Worm (Caenorhabditis elegans) whole organism, young adult: ENCODE measurements around the gene secs-1.

Experiments
- B0261.1 ChIP-seq: sonication (generic microtip); optimal IDR thresholded peaks from 2 replicates; lab custom pipeline; 2016; ENCODE audit warnings: mild to moderate bottlenecking, missing genetic modification characterization, moderate library complexity, missing compliant biosample characterization
- D2030.7 ChIP-seq: fragments of 200-800 bp; sonication (Bioruptor generic); IDR thresholded peaks from 2 replicates; pipeline ENCODE4 v1.3.6; 2022; ENCODE audit warnings: missing genetic modification reagents, missing genetic modification characterization, missing compliant biosample characterization
- F10E7.11 ChIP-seq: sonication (generic microtip); optimal IDR thresholded peaks from 2 replicates; lab custom pipeline; 2017; ENCODE audit warnings: mild to moderate bottlenecking, missing genetic modification characterization, moderate library complexity, missing compliant biosample characterization
- F37B4.10 ChIP-seq: fragments of 200-800 bp; sonication (Bioruptor generic); IDR thresholded peaks from 2 replicates; pipeline ENCODE4 v1.3.6; 2022; ENCODE audit warnings: missing genetic modification characterization, missing compliant biosample characterization
- F39B2.1 ChIP-seq: fragments of 200-800 bp; sonication (Bioruptor generic); IDR thresholded peaks from 2 replicates; pipeline ENCODE4 v1.3.6; 2022; ENCODE audit warnings: missing genetic modification reagents, missing genetic modification characterization, missing compliant biosample characterization
- F57A8.1 ChIP-seq: fragments of 200-800 bp; sonication (Bioruptor generic); optimal IDR thresholded peaks from 2 replicates; lab custom pipeline; 2018; ENCODE audit warnings: mild to moderate bottlenecking, missing genetic modification characterization, moderate library complexity, missing compliant biosample characterization
- K11D2.4 ChIP-seq: fragments of 200-800 bp; sonication (Bioruptor generic); IDR thresholded peaks from 2 replicates; pipeline ENCODE4 v1.3.6; 2022; ENCODE audit warnings: missing genetic modification reagents, missing genetic modification characterization, missing compliant biosample characterization
- K12H6.12 ChIP-seq: fragments of 200-800 bp; sonication (Bioruptor generic); optimal IDR thresholded peaks from 2 replicates; lab custom pipeline; 2018; ENCODE audit warnings: mild to moderate bottlenecking, missing genetic modification characterization, missing compliant biosample characterization
- T07F8.4 ChIP-seq: sonication (generic microtip); optimal IDR thresholded peaks from 2 replicates; lab custom pipeline; 2016; ENCODE audit warnings: mild to moderate bottlenecking, missing genetic modification characterization, moderate library complexity, missing compliant biosample characterization
- Y53G8AR.9 ChIP-seq: fragments of 200-800 bp; sonication (Bioruptor generic); conservative IDR thresholded peaks from 2 replicates; pipeline ENCODE4 v1.3.6; 2022; ENCODE audit warnings: missing genetic modification reagents, missing genetic modification characterization, missing compliant biosample characterization
- Y56A3A.18 ChIP-seq: fragments of 200-800 bp; sonication (Bioruptor generic); IDR thresholded peaks from 2 replicates; pipeline ENCODE4 v1.3.6; 2022; ENCODE audit warnings: missing genetic modification reagents, missing genetic modification characterization, missing compliant biosample characterization
- attf-5 ChIP-seq: fragments of 200-800 bp; sonication (Bioruptor generic); optimal IDR thresholded peaks from 2 replicates; lab custom pipeline; 2018; ENCODE audit warnings: mild to moderate bottlenecking, missing genetic modification characterization, missing compliant biosample characterization
- attf-6 ChIP-seq: fragments of 200-800 bp; sonication (Bioruptor generic); IDR thresholded peaks from 2 replicates; pipeline ENCODE4 v1.3.6; 2022; ENCODE audit warnings: missing genetic modification reagents, missing genetic modification characterization, missing compliant biosample characterization
- ceh-40 ChIP-seq: fragments of 200-800 bp; sonication (Bioruptor generic); IDR thresholded peaks from 2 replicates; pipeline ENCODE4 v1.3.6; 2022; ENCODE audit warnings: missing genetic modification characterization, missing compliant biosample characterization
- ceh-58 ChIP-seq: fragments of 200-800 bp; sonication (Bioruptor generic); IDR thresholded peaks from 2 replicates; pipeline ENCODE4 v1.3.6; 2022; ENCODE audit warnings: missing genetic modification characterization, missing compliant biosample characterization
- ceh-79 ChIP-seq: sonication (generic microtip); optimal IDR thresholded peaks from 2 replicates; lab custom pipeline; 2017; ENCODE audit warnings: mild to moderate bottlenecking, missing genetic modification characterization, missing compliant biosample characterization
- dox-1 ChIP-seq: fragments of 200-800 bp; sonication (Bioruptor generic); IDR thresholded peaks from 2 replicates; pipeline ENCODE4 v1.3.6; 2022; ENCODE audit warnings: missing genetic modification reagents, missing genetic modification characterization, missing compliant biosample characterization
- ekl-4 ChIP-seq: fragments of 200-800 bp; sonication (Bioruptor generic); IDR thresholded peaks from 2 replicates; pipeline ENCODE4 v1.3.6; 2022; ENCODE audit warnings: missing genetic modification reagents, missing genetic modification characterization, missing compliant biosample characterization
- hlh-12 ChIP-seq: sonication (generic microtip); optimal IDR thresholded peaks from 2 replicates; lab custom pipeline; 2016; ENCODE audit warnings: missing genetic modification characterization, missing compliant biosample characterization
- hsf-1 ChIP-seq: fragments of 200-800 bp; sonication (Bioruptor generic); IDR thresholded peaks from 2 replicates; pipeline ENCODE4 v1.3.6; 2022; ENCODE audit warnings: missing genetic modification reagents, missing genetic modification characterization, missing compliant biosample characterization
- lag-1 ChIP-seq: fragments of 200-800 bp; sonication (Bioruptor generic); IDR thresholded peaks from 2 replicates; pipeline ENCODE4 v1.3.6; 2022; ENCODE audit warnings: missing genetic modification reagents, missing genetic modification characterization, missing compliant biosample characterization
- let-607 ChIP-seq, 2 experiments: fragments of 200-800 bp in 1 of 2; sonication (Bioruptor generic) in 1 of 2; sonication (generic microtip) in 1 of 2; optimal IDR thresholded peaks; 2 replicates each; lab custom pipeline; 2016 to 2018; ENCODE audit warnings: mild to moderate bottlenecking in 2 of 2, missing compliant biosample characterization in 2 of 2, missing genetic modification characterization in 2 of 2, moderate library complexity in 2 of 2, missing genotype in 1 of 2
- lin-40 ChIP-seq: sonication (generic microtip); optimal IDR thresholded peaks from 2 replicates; lab custom pipeline; 2016; ENCODE audit warnings: missing genetic modification characterization, mild to moderate bottlenecking, missing compliant biosample characterization, missing genotype, missing genetic modification reagents
- madf-10 ChIP-seq: sonication (generic microtip); optimal IDR thresholded peaks from 2 replicates; lab custom pipeline; 2016; ENCODE audit warnings: mild to moderate bottlenecking, missing genetic modification characterization, missing compliant biosample characterization
- madf-3 ChIP-seq: fragments of 200-800 bp; sonication (Bioruptor generic); IDR thresholded peaks from 2 replicates; pipeline ENCODE4 v1.3.6; 2022; ENCODE audit warnings: missing genetic modification reagents, missing genetic modification characterization, missing compliant biosample characterization
- madf-6 ChIP-seq: fragments of 200-800 bp; sonication (Bioruptor generic); IDR thresholded peaks from 2 replicates; pipeline ENCODE4 v1.3.6; 2022; ENCODE audit warnings: missing genetic modification reagents, missing genetic modification characterization, missing compliant biosample characterization
- mcd-1 ChIP-seq: fragments of 200-800 bp; sonication (Bioruptor generic); IDR thresholded peaks from 2 replicates; pipeline ENCODE4 v1.3.6; 2022; ENCODE audit warnings: missing genetic modification reagents, missing genetic modification characterization, missing compliant biosample characterization
- mes-4 ChIP-seq: sonication (generic microtip); optimal IDR thresholded peaks from 2 replicates; lab custom pipeline; 2016; ENCODE audit warnings: missing genotype, missing genetic modification characterization, missing compliant biosample characterization
- nfya-1 ChIP-seq: sonication (generic microtip); optimal IDR thresholded peaks from 2 replicates; lab custom pipeline; 2017; ENCODE audit warnings: antibody characterized with exemption, missing compliant biosample characterization, missing genetic modification characterization, borderline replicate concordance; ENCODE audit not compliant: insufficient read depth
- nhr-27 ChIP-seq: fragments of 200-800 bp; sonication (Bioruptor generic); optimal IDR thresholded peaks from 2 replicates; lab custom pipeline; 2018; ENCODE audit warnings: mild to moderate bottlenecking, missing genetic modification characterization, moderate library complexity, missing compliant biosample characterization
- nhr-90 ChIP-seq: sonication (generic microtip); optimal IDR thresholded peaks from 2 replicates; lab custom pipeline; 2016; ENCODE audit warnings: missing genotype, mild to moderate bottlenecking, missing genetic modification characterization, missing compliant biosample characterization
- pbrm-1 ChIP-seq: fragments of 200-800 bp; sonication (Bioruptor generic); IDR thresholded peaks from 2 replicates; pipeline ENCODE4 v1.3.6; 2022; ENCODE audit warnings: missing genetic modification reagents, missing genetic modification characterization, missing compliant biosample characterization
- rec-8 ChIP-seq, 2 experiments: sonication (generic microtip); optimal IDR thresholded peaks; 2 replicates each; lab custom pipeline; 2016; ENCODE audit warnings: mild to moderate bottlenecking in 2 of 2, missing genetic modification characterization in 2 of 2, missing genetic modification reagents in 2 of 2, missing genotype in 2 of 2, missing biosample characterization in 1 of 2, missing compliant biosample characterization in 1 of 2, moderate library complexity in 1 of 2
- rpc-1 ChIP-seq, 2 experiments: fragments of 150-350 bp in 1 of 2; sonication (generic microtip) in 1 of 2; optimal IDR thresholded peaks; 2 replicates each; lab custom pipeline; 2014 to 2018; ENCODE audit warnings: missing biosample characterization in 1 of 2, missing genetic modification characterization in 1 of 2, missing genetic modification reagents in 1 of 2, missing genotype in 1 of 2
- snpc-1.1 ChIP-seq: sonication (generic microtip); optimal IDR thresholded peaks from 2 replicates; lab custom pipeline; 2017; ENCODE audit warnings: missing genetic modification characterization, mild to moderate bottlenecking, missing compliant biosample characterization, antibody characterized with exemption, moderate library complexity, missing genotype, missing genetic modification reagents; ENCODE audit not compliant: insufficient read depth
- snpc-3.4 ChIP-seq: sonication (generic microtip); optimal IDR thresholded peaks from 2 replicates; lab custom pipeline; 2017; ENCODE audit warnings: missing genetic modification characterization, mild to moderate bottlenecking, missing compliant biosample characterization, antibody characterized with exemption, moderate library complexity, missing genotype, missing genetic modification reagents
- snpc-4 ChIP-seq, 5 experiments: fragments of 150-350 bp in 1 of 5; sonication (generic microtip) in 4 of 5; optimal IDR thresholded peaks; 2 replicates each; lab custom pipeline; 2014 to 2018; ENCODE audit warnings: missing genetic modification characterization in 5 of 5, missing biosample characterization in 3 of 5, antibody characterized with exemption in 2 of 5, mild to moderate bottlenecking in 2 of 5, missing compliant biosample characterization in 2 of 5, missing genotype in 2 of 5, moderate library complexity in 2 of 5, missing genetic modification reagents in 1 of 5
- somi-1 ChIP-seq: fragments of 200-800 bp; sonication (Bioruptor generic); optimal IDR thresholded peaks from 2 replicates; lab custom pipeline; 2018; ENCODE audit warnings: mild to moderate bottlenecking, missing genetic modification characterization, missing compliant biosample characterization
- tbp1 ChIP-seq: fragments of 200-800 bp; sonication (Bioruptor generic); optimal IDR thresholded peaks from 2 replicates; lab custom pipeline; 2018; ENCODE audit warnings: mild to moderate bottlenecking, missing genetic modification characterization, missing compliant biosample characterization
- tbx-9 ChIP-seq: sonication (generic microtip); optimal IDR thresholded peaks from 2 replicates; lab custom pipeline; 2016; ENCODE audit warnings: borderline replicate concordance, missing genetic modification characterization, inconsistent platforms, missing compliant biosample characterization
- zfh-2 ChIP-seq: fragments of 200-800 bp; sonication (Bioruptor generic); conservative IDR thresholded peaks from 2 replicates; pipeline ENCODE4 v1.3.6; 2022; ENCODE audit warnings: missing genetic modification reagents, missing genetic modification characterization, missing compliant biosample characterization
- ztf-18 ChIP-seq: sonication (generic microtip); optimal IDR thresholded peaks from 2 replicates; lab custom pipeline; 2016; ENCODE audit warnings: missing genotype, mild to moderate bottlenecking, missing genetic modification characterization, missing compliant biosample characterization
- ztf-26 ChIP-seq: sonication (generic microtip); optimal IDR thresholded peaks from 2 replicates; lab custom pipeline; 2017; ENCODE audit warnings: missing genetic modification characterization, missing compliant biosample characterization
- ztf-28 ChIP-seq: fragments of 200-800 bp; sonication (Bioruptor generic); IDR thresholded peaks from 2 replicates; pipeline ENCODE4 v1.3.6; 2022; ENCODE audit warnings: missing genetic modification reagents, missing genetic modification characterization, missing compliant biosample characterization
- ztf-3 ChIP-seq: fragments of 200-800 bp; sonication (Bioruptor generic); optimal IDR thresholded peaks from 2 replicates; lab custom pipeline; 2018; ENCODE audit warnings: mild to moderate bottlenecking, missing genetic modification characterization, missing compliant biosample characterization
- ztf-6 ChIP-seq: fragments of 200-800 bp; sonication (Bioruptor generic); IDR thresholded peaks from 2 replicates; pipeline ENCODE4 v1.3.6; 2022; ENCODE audit warnings: missing genetic modification reagents, missing genetic modification characterization, missing compliant biosample characterization

Gene secs-1

DNA sequence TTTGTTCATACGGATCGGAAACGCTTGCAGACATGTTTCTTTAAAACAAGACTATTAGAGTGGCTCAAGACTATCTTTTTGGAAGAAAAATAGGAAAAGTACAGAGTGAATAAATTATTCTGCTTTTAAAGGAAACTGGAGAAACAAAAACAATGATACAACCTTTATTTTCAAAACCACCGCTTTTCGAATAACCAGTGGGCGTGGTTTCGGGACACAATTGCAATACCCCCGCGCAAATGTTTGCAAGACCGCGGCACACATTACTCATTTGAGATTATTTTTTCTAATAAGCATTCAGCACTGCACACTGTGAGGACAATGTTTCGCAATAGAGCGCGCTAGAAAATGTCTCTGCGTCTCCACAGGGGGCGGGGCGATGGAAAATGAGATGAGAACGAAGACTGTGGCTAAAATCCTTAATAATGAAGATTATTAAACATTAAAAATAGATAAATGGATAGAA is 3.6 kb upstream of the secs-1 start, which contains the start of gene plrg-1 (continued):
- TF ChIP-seq K11D2.4 (peak; percentile 76), madf-3 (GFP tag; lab: Robert Waterston, UW) (peak; percentile 89), F57A8.1 (GFP tag; lab: Kevin White, UChicago) (no peak), somi-1 (peak; percentile 27), ceh-79 (no peak), mes-4 (no peak), snpc-3.4 (tag; lab: Kevin White, UChicago) (peak; percentile 73), F37B4.10 (GFP tag; lab: Robert Waterston, UW) (0 out of 2 replicates have a peak, but pooled peaks have one; percentile 66), B0261.1 (tag; lab: Kevin White, UChicago) (no peak), snpc-1.1 (tag; lab: Kevin White, UChicago) (peak; percentile 51), Y56A3A.18 (peak; percentile 56; the same call in 1 of the 2 replicates), pbrm-1 (GFP tag; lab: Robert Waterston, UW) (peak; percentile 94), nfya-1 (tag; lab: Kevin White, UChicago) (no peak), attf-5 (GFP tag; lab: Kevin White, UChicago) (peak; percentile 97), rpc-1 (optimal IDR thresholded peaks at IDR 0.05; lab: Kevin White, UChicago) (peak; percentile 47), rpc-1 (tag; optimal IDR thresholded peaks at IDR 0.05; lab: Kevin White, UChicago) (no peak), hlh-12 (tag; lab: Kevin White, UChicago) (no peak), dox-1 (peak; percentile 98), nhr-27 (tag; lab: Kevin White, UChicago) (no peak), lin-40 (tag; lab: Kevin White, UChicago) (peak; percentile 84), tbp1 (peak; percentile 69), mcd-1 (GFP tag; lab: Robert Waterston, UW) (peak; percentile 90), lag-1 (GFP tag; lab: Robert Waterston, UW) (0 out of 2 replicates have a peak, but pooled peaks have one; percentile 49), ekl-4 (GFP tag; lab: Robert Waterston, UW) (peak; percentile 94), zfh-2 (GFP tag; lab: Robert Waterston, UW) (peak; percentile 69), hsf-1 (GFP tag; lab: Robert Waterston, UW) (peak; percentile 78), T07F8.4 (tag; lab: Kevin White, UChicago) (peak; percentile 62), attf-6 (GFP tag; lab: Robert Waterston, UW) (peak; percentile 68; the same call in 1 of the 2 replicates), ztf-3 (GFP tag; lab: Kevin White, UChicago) (no peak), let-607 (tag; optimal IDR thresholded peaks at IDR 0.05; lab: Kevin White, UChicago) (peak; percentile 34 to 70), ztf-6 (GFP tag; lab: Robert Waterston, UW) (peak; percentile 72; the same call in 1 of the 2 replicates), tbx-9 (no peak), madf-10 (tag; lab: Kevin White, UChicago) (peak; percentile 52), ceh-40 (GFP tag; lab: Robert Waterston, UW) (0 out of 2 replicates have a peak, but pooled peaks have one; percentile 34), K12H6.12 (tag; lab: Kevin White, UChicago) (peak; percentile 45), ceh-58 (GFP tag; lab: Robert Waterston, UW) (no peak), madf-6 (GFP tag; lab: Robert Waterston, UW) (peak; percentile 86), F10E7.11 (tag; lab: Kevin White, UChicago) (no peak), Y53G8AR.9 (peak; percentile 85), snpc-4 (GFP tag; optimal IDR thresholded peaks at IDR 0.05; lab: Kevin White, UChicago) (peak; percentile 35), snpc-4 (tag; optimal IDR thresholded peaks at IDR 0.05; lab: Kevin White, UChicago) (peak; percentile 35 to 72 (median 70)), ztf-28 (GFP tag; lab: Robert Waterston, UW) (peak; percentile 82), rec-8 (tag; optimal IDR thresholded peaks at IDR 0.05; lab: Kevin White, UChicago) (peak; percentile 20 to 60), D2030.7 (GFP tag; lab: Robert Waterston, UW) (peak; percentile 94), nhr-90 (tag; lab: Kevin White, UChicago) (peak; percentile 40), F39B2.1 (GFP tag; lab: Robert Waterston, UW) (no peak), ztf-18 (tag; lab: Kevin White, UChicago) (peak; percentile 73), ztf-26 (tag; lab: Kevin White, UChicago) (peak; percentile 32)
